Worm (Caenorhabditis elegans): ENCODE measurements around the gene R102.8.

ce11 chrIV:10711729-10712128 lies 21.7 kb upstream of the R102.8 start, which contains the start of gene glb-21:
- no peak for TF ChIP-seq lsy-2 (tag; optimal IDR thresholded peaks at IDR 0.05)
- no peak for TF ChIP-seq ceh-8 (GFP tag; optimal IDR thresholded peaks at IDR 0.05)
- TF ChIP-seq snpc-4 (tag; optimal IDR thresholded peaks at IDR 0.05): no peak
- no peak for TF ChIP-seq sup-37 (GFP tag; optimal IDR thresholded peaks at IDR 0.05)
- TF ChIP-seq ceh-82 (tag; optimal IDR thresholded peaks at IDR 0.05): no peak
- no peak for TF ChIP-seq aly-2 (tag; optimal IDR thresholded peaks at IDR 0.05)
- TF ChIP-seq unc-62 (GFP tag; optimal IDR thresholded peaks at IDR 0.05): no peak
